Fruit fly (Drosophila melanogaster) whole organism, prepupa: ENCODE measurements around the gene Smyd4-2.

Experiments used
- CG10669 ChIP-seq: fragments of 200-800 bp; sonication (Bioruptor generic); optimal IDR thresholded peaks from 3 replicates; lab custom pipeline; 2018; ENCODE audit warnings: missing biosample characterization, mild to moderate bottlenecking, missing genetic modification characterization, moderate library complexity
- CG4318 ChIP-seq: fragments of 200-800 bp; sonication (Bioruptor generic); optimal IDR thresholded peaks from 3 replicates; lab custom pipeline; 2017; ENCODE audit warnings: missing biosample characterization, mild to moderate bottlenecking, missing genetic modification characterization
- esn ChIP-seq: fragments of 200-800 bp; sonication (Bioruptor generic); optimal IDR thresholded peaks from 2 replicates; lab custom pipeline; 2016; ENCODE audit warnings: missing biosample characterization, mild to moderate bottlenecking, missing genetic modification characterization, moderate library complexity
- vri ChIP-seq: fragments of 200-800 bp; sonication (Bioruptor generic); optimal IDR thresholded peaks from 3 replicates; lab custom pipeline; 2016; ENCODE audit warnings: missing biosample characterization, mild to moderate bottlenecking, missing genetic modification characterization

DNA sequence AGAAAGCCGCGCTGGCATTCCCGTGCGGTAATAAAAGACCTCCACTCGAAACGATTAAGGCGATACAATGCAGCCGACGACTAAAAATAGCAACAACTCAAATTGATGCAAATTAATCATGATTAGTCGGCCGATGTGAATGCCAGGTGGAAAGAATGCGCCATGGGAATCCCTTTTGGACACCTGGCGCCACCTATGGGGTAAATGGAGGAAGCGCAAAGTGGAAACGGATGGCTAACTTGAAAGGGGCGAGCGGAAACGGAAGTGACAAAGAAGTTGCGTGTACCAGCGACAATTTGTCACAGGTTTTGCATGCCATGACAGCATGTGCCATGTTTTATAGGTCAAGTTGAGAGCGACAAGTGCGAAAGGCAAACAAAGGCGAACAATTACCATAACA is 21.1 kb downstream of the Smyd4-2 start:
- TF ChIP-seq CG10669 (GFP tag; lab: Kevin White, UChicago) (no peak), vri (GFP tag; lab: Kevin White, UChicago) (no peak), esn (GFP tag; lab: Kevin White, UChicago) (no peak), CG4318 (GFP tag; lab: Kevin White, UChicago) (no peak)
